Fruit fly (Drosophila melanogaster) whole organism: ENCODE results near the gene CG13133.

Source experiments
- CG8478 ChIP-seq: fragments of >200 bp; optimal IDR thresholded peaks from 2 replicates; lab custom pipeline; 2018; ENCODE audit warnings: inconsistent platforms
- Dll ChIP-seq: fragments of >200 bp; optimal IDR thresholded peaks from 2 replicates; lab custom pipeline; 2017
- EcR ChIP-seq, 2 experiments: fragments of >200 bp; optimal IDR thresholded peaks; 2 replicates each; lab custom pipeline; 2017; ENCODE audit warnings: missing biosample characterization in 2 of 2, missing genetic modification characterization in 2 of 2, missing genetic modification reagents in 2 of 2
- pan ChIP-seq: fragments of >200 bp; optimal IDR thresholded peaks from 2 replicates; lab custom pipeline; 2017
- psq ChIP-seq: fragments of >200 bp; optimal IDR thresholded peaks from 2 replicates; lab custom pipeline; 2017
- usp ChIP-seq: fragments of >200 bp; optimal IDR thresholded peaks from 2 replicates; lab custom pipeline; 2017; ENCODE audit warnings: missing biosample characterization, missing genetic modification characterization, mixed read lengths

CG13133 gene

dm6 chr2L:10049280-10049679 is 42.9 kb downstream of the CG13133 start, which contains the start of gene CG33301:
TSS of gene CG33301 (plus strand) at chr2L:10049580.
- TF ChIP-seq psq (lab: Kevin White, UChicago) (no peak), CG8478 (lab: Kevin White, UChicago) (no peak), EcR (GFP tag; optimal IDR thresholded peaks at IDR 0.05; lab: Kevin White, UChicago) (no peak), Dll (no peak), usp (GFP tag; lab: Kevin White, UChicago) (no peak), pan (no peak)
